Fruit fly (Drosophila melanogaster): ENCODE results near the gene CG11617.
A peak's percentile ranks its signal among the peaks of the same experiment; 100 is the strongest.

Gene CG11617

dm6 chr2L:223351-223750 lies 16.3 kb upstream of the CG11617 start (continued):
- TF ChIP-seq CG10631 (GFP tag; optimal IDR thresholded peaks at IDR 0.05) (peak; percentile 94), achi (GFP tag; optimal IDR thresholded peaks at IDR 0.05) (peak; percentile 96), CG6276 (GFP tag; optimal IDR thresholded peaks at IDR 0.05) (peak; percentile 93), CG7368 (GFP tag; optimal IDR thresholded peaks at IDR 0.05) (peak; percentile 92), Ets21C (GFP tag; optimal IDR thresholded peaks at IDR 0.05) (peak; percentile 86), CG6854 (GFP tag; optimal IDR thresholded peaks at IDR 0.05) (no peak), CG8119 (GFP tag; IDR thresholded peaks at IDR 0.05) (peak; percentile 96), Eip93F (GFP tag; optimal IDR thresholded peaks at IDR 0.05) (peak; percentile 56), esn (GFP tag; optimal IDR thresholded peaks at IDR 0.05) (peak; percentile 94), pdm3 (GFP tag; optimal IDR thresholded peaks at IDR 0.05) (peak; percentile 95), cyc (GFP tag; optimal IDR thresholded peaks at IDR 0.05) (peak; percentile 89), Ets96B (tag; optimal IDR thresholded peaks at IDR 0.05) (peak; percentile 95), Sox14 (GFP tag; optimal IDR thresholded peaks at IDR 0.05) (peak; percentile 97), CG11762 (GFP tag; optimal IDR thresholded peaks at IDR 0.05; ENCODE audit: insufficient read depth) (peak; percentile 87), CG34406 (GFP tag; optimal IDR thresholded peaks at IDR 0.05) (peak; percentile 90), OdsH (GFP tag; optimal IDR thresholded peaks at IDR 0.05) (peak; percentile 96), CG3919 (GFP tag; optimal IDR thresholded peaks at IDR 0.05) (peak; percentile 97), Blimp-1 (GFP tag; optimal IDR thresholded peaks at IDR 0.05) (peak; percentile 61), svp (GFP tag) (peak; percentile 94), salr (GFP tag; optimal IDR thresholded peaks at IDR 0.05) (peak; percentile 82 to 96), Smox (GFP tag; optimal IDR thresholded peaks at IDR 0.05) (peak; percentile 87), Lpt (GFP tag; optimal IDR thresholded peaks at IDR 0.05) (peak; percentile 88), fkh (GFP tag; optimal IDR thresholded peaks at IDR 0.05) (peak; percentile 34), net (GFP tag; optimal IDR thresholded peaks at IDR 0.05) (peak; percentile 96), CG11294 (GFP tag; IDR thresholded peaks at IDR 0.05) (peak; percentile 91), Eip78C (GFP tag) (peak; percentile 98), CG6808 (GFP tag; optimal IDR thresholded peaks at IDR 0.05) (peak; percentile 90), fd59A (GFP tag; optimal IDR thresholded peaks at IDR 0.05) (peak; percentile 93), Sox15 (GFP tag; optimal IDR thresholded peaks at IDR 0.05) (peak; percentile 88), CG31627 (GFP tag; optimal IDR thresholded peaks at IDR 0.05) (peak; percentile 91), CG8319 (GFP tag; optimal IDR thresholded peaks at IDR 0.05) (peak; percentile 89), Hr4 (GFP tag; optimal IDR thresholded peaks at IDR 0.05) (peak; percentile 94), CG16779 (tag; optimal IDR thresholded peaks at IDR 0.05) (peak; percentile 89), CG6163 (GFP tag; IDR thresholded peaks at IDR 0.05) (peak; percentile 97), eg (GFP tag; IDR thresholded peaks at IDR 0.05) (peak; percentile 97), topi (GFP tag; optimal IDR thresholded peaks at IDR 0.05) (peak; percentile 93)

- TF ChIP-seq Eip78C (GFP tag) (peak; percentile 24), eg (GFP tag; IDR thresholded peaks at IDR 0.05) (0 out of 3 replicates have a peak, but pooled peaks have one; percentile 14), dac (GFP tag; optimal IDR thresholded peaks at IDR 0.05) (no peak)
Observed at dm6 chr2L:222867-223266, 15.8 kb upstream of the CG11617 start.

- TF ChIP-seq Ets96B (tag; optimal IDR thresholded peaks at IDR 0.05): no peak
- TF ChIP-seq fd59A (GFP tag; optimal IDR thresholded peaks at IDR 0.05): no peak
- no peak for TF ChIP-seq CG8119 (GFP tag; IDR thresholded peaks at IDR 0.05)
- no peak for TF ChIP-seq OdsH (GFP tag; optimal IDR thresholded peaks at IDR 0.05)
- TF ChIP-seq Hr39 (GFP tag; optimal IDR thresholded peaks at IDR 0.05): no peak
- no peak for TF ChIP-seq acj6 (GFP tag; optimal IDR thresholded peaks at IDR 0.05)
- peak; percentile 39; the same call in 1 of the 3 replicates for TF ChIP-seq eg (GFP tag; IDR thresholded peaks at IDR 0.05)
- peak; percentile 43 for TF ChIP-seq CG6276 (GFP tag; optimal IDR thresholded peaks at IDR 0.05)
- peak; percentile 64 for TF ChIP-seq Lpt (GFP tag; optimal IDR thresholded peaks at IDR 0.05)
- no peak for TF ChIP-seq CG10669 (GFP tag; optimal IDR thresholded peaks at IDR 0.05)
- TF ChIP-seq ss (GFP tag; optimal IDR thresholded peaks at IDR 0.05): peak in 1 of 2 experiments; percentile 45
- no peak for TF ChIP-seq CG31627 (GFP tag; optimal IDR thresholded peaks at IDR 0.05)
- no peak for TF ChIP-seq CG34406 (GFP tag; optimal IDR thresholded peaks at IDR 0.05)
- peak; percentile 75 for TF ChIP-seq Eip78C (GFP tag)
- no peak for TF ChIP-seq Ets21C (GFP tag; optimal IDR thresholded peaks at IDR 0.05)
- no peak for TF ChIP-seq Hr4 (GFP tag; optimal IDR thresholded peaks at IDR 0.05)
- no peak for TF ChIP-seq CG10631 (GFP tag; optimal IDR thresholded peaks at IDR 0.05)
- no peak for TF ChIP-seq dac (GFP tag; optimal IDR thresholded peaks at IDR 0.05)
- no peak for TF ChIP-seq pdm3 (GFP tag; optimal IDR thresholded peaks at IDR 0.05)
- TF ChIP-seq vri (GFP tag; optimal IDR thresholded peaks at IDR 0.05): no peak
- peak; percentile 57 for TF ChIP-seq CG9139 (GFP tag; optimal IDR thresholded peaks at IDR 0.05)
- TF ChIP-seq svp (GFP tag): peak; percentile 92
- TF ChIP-seq CG6854 (GFP tag; optimal IDR thresholded peaks at IDR 0.05): peak; percentile 79
- TF ChIP-seq CG15336 (GFP tag; IDR thresholded peaks at IDR 0.05): peak; percentile 55; the same call in 1 of the 2 replicates
- no peak for TF ChIP-seq cyc (GFP tag; optimal IDR thresholded peaks at IDR 0.05)
- no peak for TF ChIP-seq CG8319 (GFP tag; optimal IDR thresholded peaks at IDR 0.05)
- no peak for TF ChIP-seq esn (GFP tag; optimal IDR thresholded peaks at IDR 0.05)
- TF ChIP-seq Hr38 (GFP tag; optimal IDR thresholded peaks at IDR 0.05): no peak
- no peak for TF ChIP-seq topi (GFP tag; optimal IDR thresholded peaks at IDR 0.05)
Observed at dm6 chr2L:221939-222489, 14.9 kb upstream of the CG11617 start.

Measured in whole organism, prepupa.